Fruit fly (Drosophila melanogaster) whole organism, embryonic: ENCODE data around the gene CG7294.

Experiments used
- ATbp ChIP-seq: fragments of 200-800 bp; sonication (Bioruptor generic); optimal IDR thresholded peaks from 2 replicates; lab custom pipeline; 2017; ENCODE audit warnings: missing biosample characterization, mild to moderate bottlenecking, missing genetic modification characterization, missing genetic modification reagents
- B-H2 ChIP-seq: fragments of 200-800 bp; sonication (Bioruptor generic); optimal IDR thresholded peaks from 2 replicates; lab custom pipeline; 2018; ENCODE audit warnings: missing biosample characterization, mild to moderate bottlenecking, missing genetic modification characterization
- CG10654 ChIP-seq: fragments of 200-800 bp; sonication (Bioruptor generic); optimal IDR thresholded peaks from 2 replicates; lab custom pipeline; 2016; ENCODE audit warnings: missing biosample characterization, missing genetic modification characterization
- CG11504 ChIP-seq: fragments of 200-800 bp; sonication (Bioruptor generic); optimal IDR thresholded peaks from 3 replicates; lab custom pipeline; 2019; ENCODE audit warnings: missing biosample characterization, mild to moderate bottlenecking, missing genetic modification characterization, moderate library complexity
- CG12236 ChIP-seq: fragments of 200-800 bp; sonication (Bioruptor generic); optimal IDR thresholded peaks from 2 replicates; lab custom pipeline; 2016; ENCODE audit warnings: missing biosample characterization, missing genetic modification characterization
- CG12942 ChIP-seq: fragments of 200-800 bp; sonication (Bioruptor generic); optimal IDR thresholded peaks from 3 replicates; lab custom pipeline; 2016; ENCODE audit warnings: missing biosample characterization, missing genetic modification characterization
- CG13296 ChIP-seq: fragments of 200-800 bp; sonication (Bioruptor generic); optimal IDR thresholded peaks from 3 replicates; lab custom pipeline; 2018; ENCODE audit warnings: missing biosample characterization, mild to moderate bottlenecking, missing genetic modification characterization
- CG14860 ChIP-seq: fragments of 200-800 bp; sonication (Bioruptor generic); IDR thresholded peaks from 3 replicates; pipeline ENCODE4 v1.3.6; 2022; ENCODE audit warnings: missing biosample characterization, missing genetic modification characterization; ENCODE audit not compliant: partially characterized antibody
- CG15073 ChIP-seq: fragments of 200-800 bp; sonication (Bioruptor generic); optimal IDR thresholded peaks from 2 replicates; lab custom pipeline; 2016; ENCODE audit warnings: missing biosample characterization, missing genetic modification characterization
- CG15601 ChIP-seq: fragments of 200-800 bp; sonication (Bioruptor generic); optimal IDR thresholded peaks from 3 replicates; lab custom pipeline; 2019; ENCODE audit warnings: missing biosample characterization, mild to moderate bottlenecking, missing genetic modification characterization, moderate library complexity
- CG17359 ChIP-seq: fragments of 200-800 bp; sonication (Bioruptor generic); optimal IDR thresholded peaks from 3 replicates; lab custom pipeline; 2018; ENCODE audit warnings: missing biosample characterization, mild to moderate bottlenecking, missing genetic modification characterization, moderate library complexity
- CG18262 ChIP-seq: fragments of 200-800 bp; optimal IDR thresholded peaks from 3 replicates; lab custom pipeline; 2019; ENCODE audit warnings: missing biosample characterization, mild to moderate bottlenecking, missing genetic modification characterization, moderate library complexity
- CG18619 ChIP-seq: fragments of 200-800 bp; sonication (Bioruptor generic); optimal IDR thresholded peaks from 3 replicates; lab custom pipeline; 2017; ENCODE audit warnings: missing biosample characterization, mild to moderate bottlenecking, missing genetic modification characterization
- CG2116 ChIP-seq: fragments of 200-800 bp; sonication (Bioruptor generic); optimal IDR thresholded peaks from 3 replicates; lab custom pipeline; 2018; ENCODE audit warnings: missing biosample characterization, mild to moderate bottlenecking, missing genetic modification characterization
- CG30403 ChIP-seq: fragments of 200-800 bp; sonication (Bioruptor generic); optimal IDR thresholded peaks from 3 replicates; lab custom pipeline; 2016; ENCODE audit warnings: missing biosample characterization, missing genetic modification characterization
- CG33557 ChIP-seq: fragments of 200-800 bp; sonication (Bioruptor generic); optimal IDR thresholded peaks from 2 replicates; lab custom pipeline; 2019; ENCODE audit warnings: missing biosample characterization, mild to moderate bottlenecking, missing genetic modification characterization, moderate library complexity
- CG4730 ChIP-seq: fragments of 200-800 bp; sonication (Bioruptor generic); IDR thresholded peaks from 2 replicates; pipeline ENCODE4 v1.3.6; 2022; ENCODE audit warnings: missing biosample characterization, missing genetic modification characterization
- CG8089 ChIP-seq: fragments of 200-800 bp; sonication (Bioruptor generic); optimal IDR thresholded peaks from 3 replicates; lab custom pipeline; 2016; ENCODE audit warnings: missing biosample characterization, missing genetic modification characterization
- CG8359 ChIP-seq: fragments of 200-800 bp; sonication (Bioruptor generic); optimal IDR thresholded peaks from 2 replicates; lab custom pipeline; 2017; ENCODE audit warnings: missing biosample characterization, mild to moderate bottlenecking, missing genetic modification characterization, borderline replicate concordance
- CG8924 ChIP-seq: fragments of 200-800 bp; optimal IDR thresholded peaks from 3 replicates; lab custom pipeline; 2019; ENCODE audit warnings: missing biosample characterization, mild to moderate bottlenecking, missing genetic modification characterization, moderate library complexity
- CoRest ChIP-seq: fragments of 200-800 bp; sonication (Bioruptor generic); optimal IDR thresholded peaks from 3 replicates; lab custom pipeline; 2018; ENCODE audit warnings: missing biosample characterization, mild to moderate bottlenecking, missing genetic modification characterization, moderate library complexity
- CrebB ChIP-seq: fragments of 200-800 bp; sonication (Bioruptor generic); optimal IDR thresholded peaks from 3 replicates; lab custom pipeline; 2018; ENCODE audit warnings: missing biosample characterization, mild to moderate bottlenecking, missing genetic modification characterization
- D ChIP-seq, 2 experiments: fragments of 200-800 bp in 1 of 2; fragments of >200 bp in 1 of 2; sonication (Bioruptor generic) in 1 of 2; optimal IDR thresholded peaks; 2 replicates in 1 of 2; 3 replicates in 1 of 2; lab custom pipeline; 2017; ENCODE audit warnings: mild to moderate bottlenecking in 1 of 2, missing biosample characterization in 1 of 2, missing genetic modification characterization in 1 of 2, missing genetic modification reagents in 1 of 2
- Drgx ChIP-seq: fragments of 200-800 bp; sonication (Bioruptor generic); IDR thresholded peaks from 2 replicates; pipeline ENCODE4 v1.3.6; 2022; ENCODE audit warnings: missing biosample characterization, missing genetic modification characterization
- Gsc ChIP-seq: fragments of 200-800 bp; sonication (Bioruptor generic); IDR thresholded peaks from 2 replicates; pipeline ENCODE4 v1.3.6; 2022; ENCODE audit warnings: missing biosample characterization, missing genetic modification characterization
- HHEX ChIP-seq: fragments of 200-800 bp; sonication (Bioruptor generic); optimal IDR thresholded peaks from 3 replicates; lab custom pipeline; 2017; ENCODE audit warnings: missing biosample characterization, mild to moderate bottlenecking, missing genetic modification characterization, missing genetic modification reagents
- NC2β ChIP-seq: fragments of 200-800 bp; sonication (Bioruptor generic); optimal IDR thresholded peaks from 2 replicates; lab custom pipeline; 2016; ENCODE audit warnings: missing biosample characterization, missing genetic modification characterization
- Optix ChIP-seq: fragments of 200-800 bp; sonication (Bioruptor generic); IDR thresholded peaks from 3 replicates; pipeline ENCODE4 v1.3.6; 2022; ENCODE audit warnings: missing biosample characterization, missing genetic modification characterization
- Poxn ChIP-seq: fragments of 200-800 bp; sonication (Bioruptor generic); IDR thresholded peaks from 2 replicates; pipeline ENCODE4 v1.3.6; 2022; ENCODE audit warnings: missing biosample characterization, missing genetic modification characterization
- Taf1 ChIP-seq: fragments of 200-800 bp; sonication (Bioruptor generic); IDR thresholded peaks from 2 replicates; pipeline ENCODE4 v1.3.6; 2022; ENCODE audit warnings: missing biosample characterization, missing genetic modification characterization
- Tbp ChIP-seq: fragments of >200 bp; optimal IDR thresholded peaks from 2 replicates; lab custom pipeline; 2018; ENCODE audit warnings: missing biosample characterization, missing genetic modification characterization
- ac ChIP-seq: fragments of 200-800 bp; sonication (Bioruptor generic); optimal IDR thresholded peaks from 3 replicates; lab custom pipeline; 2017; ENCODE audit warnings: missing biosample characterization, mild to moderate bottlenecking, missing genetic modification characterization
- bcd ChIP-seq: fragments of 200-800 bp; sonication (Bioruptor generic); optimal IDR thresholded peaks from 2 replicates; lab custom pipeline; 2017; ENCODE audit warnings: missing biosample characterization, mild to moderate bottlenecking, missing genetic modification characterization
- btn ChIP-seq: fragments of 200-800 bp; sonication (Bioruptor generic); optimal IDR thresholded peaks from 2 replicates; lab custom pipeline; 2016; ENCODE audit warnings: missing biosample characterization, missing genetic modification characterization
- cg ChIP-seq: fragments of 200-800 bp; sonication (Bioruptor generic); optimal IDR thresholded peaks from 3 replicates; lab custom pipeline; 2019; ENCODE audit warnings: missing biosample characterization, mild to moderate bottlenecking, missing genetic modification characterization, moderate library complexity
- dati ChIP-seq: fragments of 200-800 bp; sonication (Bioruptor generic); IDR thresholded peaks from 2 replicates; pipeline ENCODE4 v1.3.6; 2022; ENCODE audit warnings: missing biosample characterization, missing genetic modification characterization
- esg ChIP-seq: fragments of 200-800 bp; sonication (Bioruptor generic); conservative IDR thresholded peaks from 2 replicates; pipeline ENCODE4 v1.3.6; 2022; ENCODE audit warnings: missing biosample characterization, missing genetic modification characterization
- fru ChIP-seq: fragments of >200 bp; optimal IDR thresholded peaks from 2 replicates; lab custom pipeline; 2017
- gfzf ChIP-seq: fragments of 200-800 bp; sonication (Bioruptor generic); optimal IDR thresholded peaks from 2 replicates; lab custom pipeline; 2016; ENCODE audit warnings: missing biosample characterization, mild to moderate bottlenecking, missing genetic modification characterization, moderate library complexity
- gro ChIP-seq: fragments of 200-800 bp; sonication (Bioruptor generic); optimal IDR thresholded peaks from 2 replicates; lab custom pipeline; 2016; ENCODE audit warnings: missing biosample characterization, missing genetic modification characterization
- hkb ChIP-seq, 2 experiments: fragments of 200-800 bp in 1 of 2; fragments of >200 bp in 1 of 2; sonication (Bioruptor generic) in 1 of 2; IDR thresholded peaks in 1 of 2; optimal IDR thresholded peaks in 1 of 2; 2 replicates each; pipeline versions ENCODE4 v1.3.6 to Lab custom; 2017 to 2022; ENCODE audit warnings: missing biosample characterization in 1 of 2, missing genetic modification characterization in 1 of 2
- kay ChIP-seq: fragments of 200-800 bp; sonication (Bioruptor generic); optimal IDR thresholded peaks from 2 replicates; lab custom pipeline; 2016; ENCODE audit warnings: missing biosample characterization, missing genetic modification characterization
- lmd ChIP-seq: fragments of 200-800 bp; sonication (Bioruptor generic); IDR thresholded peaks from 2 replicates; pipeline ENCODE4 v1.3.6; 2022; ENCODE audit warnings: missing biosample characterization, missing genetic modification characterization
- nerfin-2 ChIP-seq: fragments of 200-800 bp; sonication (Bioruptor generic); IDR thresholded peaks from 2 replicates; pipeline ENCODE4 v1.3.6; 2022; ENCODE audit warnings: missing biosample characterization, missing genetic modification characterization; ENCODE audit not compliant: partially characterized antibody
- phol ChIP-seq: fragments of 200-800 bp; sonication (Bioruptor generic); optimal IDR thresholded peaks from 3 replicates; lab custom pipeline; 2018; ENCODE audit warnings: missing biosample characterization, mild to moderate bottlenecking, missing genetic modification characterization, moderate library complexity
- repo ChIP-seq: fragments of 200-800 bp; sonication (Bioruptor generic); optimal IDR thresholded peaks from 2 replicates; lab custom pipeline; 2016; ENCODE audit warnings: missing biosample characterization, missing genetic modification characterization
- sens ChIP-seq: fragments of 200-800 bp; sonication (Bioruptor generic); peaks from one replicate; lab custom pipeline; 2016; ENCODE audit warnings: missing biosample characterization, missing genetic modification characterization
- slp2 ChIP-seq: fragments of 200-800 bp; sonication (Bioruptor generic); optimal IDR thresholded peaks from 2 replicates; lab custom pipeline; 2016; ENCODE audit warnings: missing biosample characterization, missing genetic modification characterization
- stwl ChIP-seq: fragments of 200-800 bp; sonication (Bioruptor generic); optimal IDR thresholded peaks from 3 replicates; lab custom pipeline; 2018; ENCODE audit warnings: missing biosample characterization, mild to moderate bottlenecking, missing genetic modification characterization, moderate library complexity
- tin ChIP-seq: fragments of 200-800 bp; sonication (Bioruptor generic); optimal IDR thresholded peaks from 3 replicates; lab custom pipeline; 2016; ENCODE audit warnings: missing biosample characterization, missing genetic modification characterization
- vvl ChIP-seq: fragments of 200-800 bp; sonication (Bioruptor generic); IDR thresholded peaks from 2 replicates; pipeline ENCODE4 v1.3.6; 2022; ENCODE audit warnings: missing biosample characterization, missing genetic modification characterization

The CG7294 gene

DNA sequence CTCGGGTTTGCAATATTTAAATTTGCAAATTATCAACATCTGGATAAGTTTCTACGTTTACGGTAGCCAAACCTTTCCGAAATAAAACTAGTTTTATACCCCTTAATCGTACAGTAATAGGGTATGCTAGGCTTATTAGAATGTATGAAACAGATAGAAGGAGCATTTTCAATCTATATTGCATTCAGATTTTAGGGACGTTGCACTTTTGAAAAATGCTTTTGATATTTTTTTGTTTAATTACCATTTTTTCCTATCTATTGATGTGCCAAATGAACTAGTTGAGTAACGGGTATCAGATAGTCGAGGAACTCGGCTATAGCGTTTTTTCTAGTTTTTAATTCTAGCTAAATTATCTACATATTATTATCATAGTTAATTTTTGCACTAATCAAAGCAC is 6.2 kb downstream of the CG7294 start:
- TF ChIP-seq Optix (GFP tag; lab: Robert Waterston, UW) (no peak), HHEX (GFP tag; lab: Kevin White, UChicago) (no peak), gfzf (GFP tag; lab: Kevin White, UChicago) (no peak), CG8089 (no peak), CG8924 (tag; lab: Kevin White, UChicago) (no peak), CG17359 (tag; lab: Kevin White, UChicago) (no peak), sens (GFP tag; lab: Kevin White, UChicago) (peak; percentile 36), Taf1 (no peak), CoRest (no peak), dati (GFP tag; lab: Robert Waterston, UW) (no peak), ac (no peak), nerfin-2 (GFP tag; lab: Robert Waterston, UW) (no peak), B-H2 (GFP tag; lab: Kevin White, UChicago) (no peak), CG2116 (GFP tag; lab: Kevin White, UChicago) (no peak), hkb (optimal IDR thresholded peaks at IDR 0.05; lab: Kevin White, UChicago) (no peak), hkb (GFP tag; IDR thresholded peaks at IDR 0.05; lab: Robert Waterston, UW) (no peak), NC2β (no peak), repo (GFP tag; lab: Kevin White, UChicago) (no peak), CG18262 (tag; lab: Kevin White, UChicago) (no peak), phol (tag; lab: Kevin White, UChicago) (no peak), Gsc (no peak), CG10654 (GFP tag; lab: Kevin White, UChicago) (no peak), lmd (GFP tag; lab: Robert Waterston, UW) (no peak; the same call in 1 of the 2 replicates), Drgx (GFP tag; lab: Robert Waterston, UW) (no peak), CG15073 (GFP tag; lab: Kevin White, UChicago) (no peak), D (optimal IDR thresholded peaks at IDR 0.05; lab: Kevin White, UChicago) (no peak), D (GFP tag; optimal IDR thresholded peaks at IDR 0.05; lab: Kevin White, UChicago) (no peak), CG4730 (GFP tag; lab: Robert Waterston, UW) (no peak), stwl (no peak), cg (no peak), fru (no peak), Poxn (no peak), CG13296 (GFP tag; lab: Kevin White, UChicago) (no peak), bcd (GFP tag; lab: Kevin White, UChicago) (peak; percentile 4), CG33557 (GFP tag; lab: Kevin White, UChicago) (no peak), CG11504 (tag; lab: Kevin White, UChicago) (no peak), gro (GFP tag; lab: Kevin White, UChicago) (peak; percentile 22), esg (no peak), CG15601 (tag; lab: Kevin White, UChicago) (no peak), tin (no peak), CG8359 (no peak), CG12942 (no peak), CG12236 (GFP tag; lab: Kevin White, UChicago) (no peak), CG18619 (GFP tag; lab: Kevin White, UChicago) (no peak), ATbp (GFP tag; lab: Kevin White, UChicago) (no peak), vvl (GFP tag; lab: Robert Waterston, UW) (0 out of 2 replicates have a peak, but pooled peaks have one; percentile 15), kay (GFP tag; lab: Kevin White, UChicago) (no peak), CG14860 (GFP tag; lab: Robert Waterston, UW) (no peak), slp2 (GFP tag; lab: Kevin White, UChicago) (no peak), CrebB (tag; lab: Kevin White, UChicago) (no peak), CG30403 (GFP tag; lab: Kevin White, UChicago) (peak; percentile 1), Tbp (GFP tag; lab: Kevin White, UChicago) (no peak), btn (no peak)
